Worm (Caenorhabditis elegans) whole organism, L3 larva: ENCODE data around the gene mps-1.
A peak's percentile ranks its signal among the peaks of the same experiment; 100 is the strongest.

Experiments used
- R02D3.7 ChIP-seq: fragments of 150-350 bp; optimal IDR thresholded peaks from 2 replicates; lab custom pipeline; 2014; ENCODE audit warnings: missing biosample characterization, missing genetic modification characterization
- ZK546.5 ChIP-seq: sonication (generic microtip); optimal IDR thresholded peaks from 2 replicates; lab custom pipeline; 2017; ENCODE audit warnings: missing biosample characterization, missing genetic modification characterization
- aly-2 ChIP-seq: fragments of 150-350 bp; optimal IDR thresholded peaks from 2 replicates; lab custom pipeline; 2014; ENCODE audit warnings: missing biosample characterization, missing genetic modification characterization
- ama-1 ChIP-seq: fragments of 150-350 bp; optimal IDR thresholded peaks from 2 replicates; lab custom pipeline; 2018
- ceh-28 ChIP-seq: fragments of 150-350 bp; optimal IDR thresholded peaks from 2 replicates; lab custom pipeline; 2014; ENCODE audit warnings: missing biosample characterization, missing genetic modification reagents, missing genetic modification characterization
- ceh-82 ChIP-seq: fragments of 150-350 bp; optimal IDR thresholded peaks from 2 replicates; lab custom pipeline; 2014; ENCODE audit warnings: missing biosample characterization, missing genetic modification characterization
- ceh-9 ChIP-seq: sonication (generic microtip); optimal IDR thresholded peaks from 2 replicates; lab custom pipeline; 2018; ENCODE audit warnings: missing biosample characterization, missing genetic modification characterization
- egl-27 ChIP-seq: sonication (generic microtip); optimal IDR thresholded peaks from 4 replicates; lab custom pipeline; 2017; ENCODE audit warnings: missing biosample characterization, missing genetic modification reagents, missing genetic modification characterization
- elt-1 ChIP-seq: fragments of 150-350 bp; optimal IDR thresholded peaks from 2 replicates; lab custom pipeline; 2014; ENCODE audit warnings: missing biosample characterization, missing genetic modification characterization
- elt-2 ChIP-seq: sonication (generic microtip); optimal IDR thresholded peaks from 2 replicates; lab custom pipeline; 2016; ENCODE audit warnings: missing genetic modification reagents, mild to moderate bottlenecking, missing genetic modification characterization, missing compliant biosample characterization
- elt-3 ChIP-seq, 3 experiments: fragments of 150-350 bp in 1 of 3; sonication (generic microtip) in 2 of 3; optimal IDR thresholded peaks; 2 replicates in 2 of 3; 4 replicates in 1 of 3; lab custom pipeline; 2014 to 2017; ENCODE audit warnings: missing biosample characterization in 3 of 3, missing genetic modification characterization in 3 of 3
- eor-1 ChIP-seq, 2 experiments: fragments of 150-350 bp; optimal IDR thresholded peaks; 2 replicates each; lab custom pipeline; 2014 to 2018; ENCODE audit warnings: missing biosample characterization in 2 of 2, missing genetic modification characterization in 2 of 2
- fos-1 ChIP-seq: fragments of 150-350 bp; optimal IDR thresholded peaks from 2 replicates; lab custom pipeline; 2014; ENCODE audit warnings: missing biosample characterization, missing genetic modification characterization
- hmg-11 ChIP-seq: sonication (generic microtip); optimal IDR thresholded peaks from 2 replicates; lab custom pipeline; 2016; ENCODE audit warnings: missing genetic modification characterization, missing compliant biosample characterization
- jun-1 ChIP-seq: fragments of 150-350 bp; optimal IDR thresholded peaks from 2 replicates; lab custom pipeline; 2014; ENCODE audit warnings: missing biosample characterization, missing genetic modification reagents, missing genetic modification characterization
- lsy-12 ChIP-seq: sonication (generic microtip); optimal IDR thresholded peaks from 2 replicates; lab custom pipeline; 2016; ENCODE audit warnings: mild to moderate bottlenecking, missing genetic modification characterization, missing compliant biosample characterization
- mdl-1 ChIP-seq: fragments of 150-350 bp; optimal IDR thresholded peaks from 2 replicates; lab custom pipeline; 2014; ENCODE audit warnings: missing biosample characterization, missing genetic modification characterization
- nfya-1 ChIP-seq: sonication (generic microtip); optimal IDR thresholded peaks from 2 replicates; lab custom pipeline; 2017; ENCODE audit warnings: missing genetic modification characterization, mild to moderate bottlenecking, missing compliant biosample characterization, antibody characterized with exemption, moderate library complexity; ENCODE audit not compliant: insufficient read depth
- nhr-11 ChIP-seq: fragments of 150-350 bp; optimal IDR thresholded peaks from 2 replicates; lab custom pipeline; 2014; ENCODE audit warnings: missing biosample characterization, missing genetic modification characterization
- nhr-23 ChIP-seq: fragments of 150-350 bp; optimal IDR thresholded peaks from 2 replicates; lab custom pipeline; 2014; ENCODE audit warnings: missing biosample characterization, missing genetic modification reagents, missing genetic modification characterization
- nhr-237 ChIP-seq: fragments of 150-350 bp; optimal IDR thresholded peaks from 2 replicates; lab custom pipeline; 2014; ENCODE audit warnings: missing biosample characterization, missing genetic modification characterization
- nhr-28 ChIP-seq: fragments of 150-350 bp; optimal IDR thresholded peaks from 2 replicates; lab custom pipeline; 2014; ENCODE audit warnings: missing biosample characterization, missing genetic modification characterization
- nhr-67 ChIP-seq: fragments of 150-350 bp; optimal IDR thresholded peaks from 2 replicates; lab custom pipeline; 2014; ENCODE audit warnings: missing biosample characterization, missing genetic modification characterization
- nhr-77 ChIP-seq: fragments of 150-350 bp; optimal IDR thresholded peaks from 2 replicates; lab custom pipeline; 2014; ENCODE audit warnings: missing biosample characterization, missing genetic modification characterization
- pha-4 ChIP-seq: fragments of 150-350 bp; optimal IDR thresholded peaks from 2 replicates; lab custom pipeline; 2014; ENCODE audit warnings: missing biosample characterization, missing genetic modification reagents, missing genetic modification characterization
- pqm-1 ChIP-seq: fragments of 150-350 bp; optimal IDR thresholded peaks from 2 replicates; lab custom pipeline; 2017; ENCODE audit warnings: missing biosample characterization, missing genetic modification characterization, inconsistent platforms
- sea-2 ChIP-seq: fragments of 150-350 bp; sonication (generic microtip); optimal IDR thresholded peaks from 4 replicates; lab custom pipeline; 2014; ENCODE audit warnings: missing biosample characterization, missing genetic modification reagents, missing genetic modification characterization
- skn-1 ChIP-seq: fragments of 150-350 bp; optimal IDR thresholded peaks from 2 replicates; lab custom pipeline; 2014; ENCODE audit warnings: missing biosample characterization, missing genetic modification characterization
- snpc-4 ChIP-seq: fragments of 150-350 bp; optimal IDR thresholded peaks from 2 replicates; lab custom pipeline; 2014; ENCODE audit warnings: missing biosample characterization, missing genetic modification characterization
- tbx-2 ChIP-seq: sonication (generic microtip); optimal IDR thresholded peaks from 2 replicates; lab custom pipeline; 2016; ENCODE audit warnings: mild to moderate bottlenecking, missing genetic modification characterization, missing compliant biosample characterization
- zag-1 ChIP-seq: fragments of 150-350 bp; optimal IDR thresholded peaks from 2 replicates; lab custom pipeline; 2014; ENCODE audit warnings: missing biosample characterization, missing genetic modification characterization
- ztf-11 ChIP-seq: fragments of 150-350 bp; optimal IDR thresholded peaks from 2 replicates; lab custom pipeline; 2014; ENCODE audit warnings: missing biosample characterization, missing genetic modification characterization
- ztf-4 ChIP-seq: fragments of 150-350 bp; optimal IDR thresholded peaks from 2 replicates; lab custom pipeline; 2014; ENCODE audit warnings: missing biosample characterization, missing genetic modification characterization

Gene mps-1

ce11 chrII:6331222-6331830 lies 37.2 kb upstream of the mps-1 start, which contains the start of gene set-4 (continued):
- TF ChIP-seq elt-3 (tag; optimal IDR thresholded peaks at IDR 0.05; lab: Kevin White, UChicago) (peak in 1 of 3 experiments; percentile 55), R02D3.7 (tag; lab: Kevin White, UChicago) (peak; percentile 75), ZK546.5 (no peak), ama-1 (lab: Kevin White, UChicago) (peak; percentile 54), jun-1 (peak; percentile 90), skn-1 (tag; lab: Kevin White, UChicago) (peak; percentile 49), snpc-4 (peak; percentile 94), nhr-23 (tag; lab: Kevin White, UChicago) (peak; percentile 89), nhr-28 (tag; lab: Kevin White, UChicago) (no peak)

ce11 chrII:6328672-6329071 lies 34.5 kb upstream of the mps-1 start:
- TF ChIP-seq elt-2 (tag; lab: Kevin White, UChicago) (peak; percentile 99), hmg-11 (tag; lab: Kevin White, UChicago) (no peak), ama-1 (lab: Kevin White, UChicago) (no peak), nhr-28 (tag; lab: Kevin White, UChicago) (no peak), jun-1 (peak; percentile 81), nhr-67 (tag; lab: Kevin White, UChicago) (no peak), mdl-1 (tag; lab: Kevin White, UChicago) (no peak), pha-4 (tag; lab: Kevin White, UChicago) (peak; percentile 61), nfya-1 (peak; percentile 8), ceh-82 (tag; lab: Kevin White, UChicago) (no peak), nhr-237 (no peak), pqm-1 (tag; lab: Kevin White, UChicago) (peak; percentile 96)

ce11 chrII:6327317-6327716 lies 33.2 kb upstream of the mps-1 start:
- TF ChIP-seq pha-4 (tag; lab: Kevin White, UChicago) (peak; percentile 41), jun-1 (peak; percentile 70), elt-1 (no peak), nfya-1 (peak; percentile 4), hmg-11 (tag; lab: Kevin White, UChicago) (no peak), aly-2 (tag; lab: Kevin White, UChicago) (no peak), ztf-11 (no peak), ztf-4 (no peak), ceh-28 (tag; lab: Kevin White, UChicago) (no peak), pqm-1 (tag; lab: Kevin White, UChicago) (peak; percentile 98), tbx-2 (no peak), sea-2 (GFP tag; lab: Kevin White, UChicago) (no peak), skn-1 (tag; lab: Kevin White, UChicago) (peak; percentile 39), elt-2 (tag; lab: Kevin White, UChicago) (peak; percentile 99), fos-1 (tag; lab: Kevin White, UChicago) (no peak)

- peak; percentile 30 for TF ChIP-seq elt-2 (tag; lab: Kevin White, UChicago)
- TF ChIP-seq egl-27 (tag; lab: Kevin White, UChicago), result no peak
- peak; percentile 18 for TF ChIP-seq nhr-23 (tag; lab: Kevin White, UChicago)
- no peak for TF ChIP-seq nfya-1
- no peak for TF ChIP-seq elt-3 (tag; optimal IDR thresholded peaks at IDR 0.05; lab: Kevin White, UChicago)
- no peak for TF ChIP-seq nhr-28 (tag; lab: Kevin White, UChicago)
- TF ChIP-seq, all 47 proteins: peak for 2
Observed at ce11 chrII:6324086-6324485, 29.9 kb upstream of the mps-1 start, which contains the start of gene sma-6. Gene sma-6 (plus strand): TSS chrII:6324484.

ce11 chrII:6322979-6323378 lies 28.8 kb upstream of the mps-1 start, which contains the start of gene C32D5.4:
Gene C32D5.4 (minus strand): TSS chrII:6323079.
- no peak for TF ChIP-seq ceh-28 (tag; lab: Kevin White, UChicago)
- TF ChIP-seq mdl-1 (tag; lab: Kevin White, UChicago), result no peak
- no peak for TF ChIP-seq ceh-9 (tag; lab: Kevin White, UChicago)
- no peak for TF ChIP-seq ama-1 (lab: Kevin White, UChicago)
- no peak for TF ChIP-seq eor-1 (tag; optimal IDR thresholded peaks at IDR 0.05; lab: Kevin White, UChicago)
- TF ChIP-seq R02D3.7 (tag; lab: Kevin White, UChicago), result no peak
- no peak for TF ChIP-seq lsy-12 (tag; lab: Kevin White, UChicago)
- TF ChIP-seq pha-4 (tag; lab: Kevin White, UChicago), result no peak
- TF ChIP-seq nhr-237, result no peak
- no peak for TF ChIP-seq egl-27 (tag; lab: Kevin White, UChicago)
- no peak for TF ChIP-seq nhr-23 (tag; lab: Kevin White, UChicago)
- no peak for TF ChIP-seq ZK546.5
- TF ChIP-seq zag-1 (tag; lab: Kevin White, UChicago), result no peak
- no peak for TF ChIP-seq pqm-1 (tag; lab: Kevin White, UChicago)
- no peak for TF ChIP-seq nhr-11
- no peak for TF ChIP-seq nhr-77 (tag; lab: Kevin White, UChicago)
